Fruit fly (Drosophila melanogaster): ENCODE measurements around the gene BigH1.

Gene BigH1

DNA sequence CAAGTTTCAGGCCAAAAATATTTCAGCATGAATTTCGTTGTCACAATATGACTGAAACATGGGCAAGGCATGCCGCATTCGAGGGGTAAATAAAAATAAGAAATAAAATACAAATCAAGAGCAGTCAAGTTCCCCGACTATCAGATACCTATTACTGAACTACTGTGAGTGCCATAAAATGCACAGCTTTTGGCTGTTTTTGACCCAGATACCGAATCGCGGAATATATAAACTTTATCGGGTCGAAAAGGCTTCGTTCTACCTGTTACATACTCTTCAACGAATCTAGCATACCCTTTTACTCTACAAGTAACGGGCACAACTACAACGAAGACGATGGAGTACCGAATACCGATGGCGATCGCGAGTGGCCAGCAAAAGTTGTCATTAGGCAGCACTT is 43.6 kb downstream of the BigH1 start (continued):
- TF ChIP-seq zen2 (GFP tag; IDR thresholded peaks at IDR 0.05; ENCODE audit: partially characterized antibody), result no peak
- TF ChIP-seq cas (GFP tag; IDR thresholded peaks at IDR 0.05), result peak; percentile 58; the same call in 1 of the 2 replicates
- TF ChIP-seq CG3838 (GFP tag; optimal IDR thresholded peaks at IDR 0.05), result no peak
- TF ChIP-seq Antp (GFP tag; optimal IDR thresholded peaks at IDR 0.05), result peak; percentile 43
- TF ChIP-seq mld (GFP tag; IDR thresholded peaks at IDR 0.05; ENCODE audit: partially characterized antibody), result 0 out of 3 replicates have a peak, but pooled peaks have one; percentile 32
- TF ChIP-seq CG30431 (GFP tag; optimal IDR thresholded peaks at IDR 0.05), result peak; percentile 23
- TF ChIP-seq Hr39 (optimal IDR thresholded peaks at IDR 0.05), result no peak
- no peak for TF ChIP-seq disco-r (GFP tag; optimal IDR thresholded peaks at IDR 0.05)
- peak; percentile 49 for TF ChIP-seq E2f2 (GFP tag; IDR thresholded peaks at IDR 0.05)
- TF ChIP-seq repo (GFP tag; optimal IDR thresholded peaks at IDR 0.05), result peak; percentile 56
- no peak for TF ChIP-seq TFAM (GFP tag; optimal IDR thresholded peaks at IDR 0.05)
- TF ChIP-seq Hsf (GFP tag; optimal IDR thresholded peaks at IDR 0.05), result peak; percentile 39
- no peak for TF ChIP-seq CG31388 (GFP tag; optimal IDR thresholded peaks at IDR 0.05)
- no peak for TF ChIP-seq CG31365 (tag; optimal IDR thresholded peaks at IDR 0.05)
- TF ChIP-seq Ada2b (GFP tag; IDR thresholded peaks at IDR 0.05), result peak; percentile 76

dm6 chr3R:14707703-14708643 is 44.7 kb downstream of the BigH1 start:
- TF ChIP-seq Deaf1 (tag; optimal IDR thresholded peaks at IDR 0.05) (peak; percentile 5), B-H2 (GFP tag; optimal IDR thresholded peaks at IDR 0.05) (peak; percentile 29), cato (GFP tag; optimal IDR thresholded peaks at IDR 0.05; ENCODE audit: borderline replicate concordance) (no peak), CG2712 (tag; optimal IDR thresholded peaks at IDR 0.05) (no peak), H2.0 (GFP tag; IDR thresholded peaks at IDR 0.05) (no peak), HLH54F (GFP tag; optimal IDR thresholded peaks at IDR 0.05) (no peak), CG1647 (GFP tag; optimal IDR thresholded peaks at IDR 0.05) (no peak), Med (GFP tag) (peak; percentile 70), abd-A (tag; optimal IDR thresholded peaks at IDR 0.05) (peak; percentile 86), CG43689 (GFP tag; IDR thresholded peaks at IDR 0.05) (no peak), Asciz (GFP tag; optimal IDR thresholded peaks at IDR 0.05) (no peak), CG13894 (tag; optimal IDR thresholded peaks at IDR 0.05) (peak; percentile 91), ranshi (GFP tag; IDR thresholded peaks at IDR 0.05) (no peak), Vsx1 (GFP tag; optimal IDR thresholded peaks at IDR 0.05) (peak; percentile 33), CG14860 (GFP tag; IDR thresholded peaks at IDR 0.05; ENCODE audit: partially characterized antibody) (0 out of 3 replicates have a peak, but pooled peaks have one; percentile 14), rib (GFP tag; IDR thresholded peaks at IDR 0.05) (0 out of 2 replicates have a peak, but pooled peaks have one; percentile 50), CG17568 (GFP tag; optimal IDR thresholded peaks at IDR 0.05) (peak; percentile 2), exex (tag; optimal IDR thresholded peaks at IDR 0.05) (peak; percentile 12), CG32767 (GFP tag; IDR thresholded peaks at IDR 0.05) (no peak), sens (GFP tag) (peak; percentile 15), CG12659 (GFP tag; optimal IDR thresholded peaks at IDR 0.05) (no peak), yki (optimal IDR thresholded peaks at IDR 0.05) (no peak), CG10543 (GFP tag; optimal IDR thresholded peaks at IDR 0.05) (peak; percentile 49), pum (GFP tag; optimal IDR thresholded peaks at IDR 0.05) (no peak), HHEX (GFP tag; optimal IDR thresholded peaks at IDR 0.05) (no peak), Max (GFP tag; optimal IDR thresholded peaks at IDR 0.05) (no peak), Eip74EF (GFP tag; optimal IDR thresholded peaks at IDR 0.05) (peak in 1 of 2 experiments; percentile 74), CG7839 (tag; optimal IDR thresholded peaks at IDR 0.05) (no peak), lab (GFP tag; optimal IDR thresholded peaks at IDR 0.05) (no peak), ro (GFP tag; IDR thresholded peaks at IDR 0.05) (no peak), Xbp1 (GFP tag; optimal IDR thresholded peaks at IDR 0.05) (no peak), jumu (GFP tag; optimal IDR thresholded peaks at IDR 0.05) (no peak), psq (GFP tag; optimal IDR thresholded peaks at IDR 0.05) (no peak), sd (tag; optimal IDR thresholded peaks at IDR 0.05) (peak; percentile 80)

All from whole organism, embryonic.